Fruit fly (Drosophila melanogaster): ENCODE data around the gene TM9SF2.

TM9SF2 gene

DNA sequence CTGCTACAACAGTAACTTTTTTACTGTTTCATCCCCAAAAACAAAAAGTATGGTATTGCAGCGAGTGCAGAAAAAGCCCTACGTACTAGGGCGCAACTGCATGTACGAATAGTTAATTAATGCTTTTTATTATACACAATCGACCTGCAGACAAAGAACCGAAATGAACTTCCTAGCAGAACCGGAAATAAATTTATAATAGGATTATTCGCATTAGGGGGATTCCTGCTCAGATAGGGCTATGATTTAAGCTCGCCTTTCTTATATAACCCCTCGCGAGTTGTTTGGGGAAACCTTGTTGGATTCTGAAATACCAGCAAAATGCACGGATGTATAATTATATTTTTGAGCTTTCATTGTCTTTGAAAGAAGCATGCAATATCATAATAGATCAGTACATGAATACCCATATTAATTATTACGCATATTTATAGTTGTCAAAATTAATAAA is 52.4 kb downstream of the TM9SF2 start, which contains the start of gene Cen:
TSS of gene Cen (minus strand) at position 199 of the 451 bp plus-strand sequence.
- TF ChIP-seq CG4360 (GFP tag; IDR thresholded peaks at IDR 0.05), result no peak
- no peak for TF ChIP-seq HLHmδ (GFP tag; optimal IDR thresholded peaks at IDR 0.05)
- TF ChIP-seq hkb (optimal IDR thresholded peaks at IDR 0.05), result no peak
- TF ChIP-seq hkb (GFP tag; IDR thresholded peaks at IDR 0.05), result no peak
- peak; percentile 49 for TF ChIP-seq NfI (GFP tag; optimal IDR thresholded peaks at IDR 0.05)
- peak; percentile 25 for TF ChIP-seq Oli (tag; optimal IDR thresholded peaks at IDR 0.05)
- no peak for TF ChIP-seq Elba2 (GFP tag; optimal IDR thresholded peaks at IDR 0.05)
- TF ChIP-seq Stat92E (GFP tag; optimal IDR thresholded peaks at IDR 0.05), result no peak
- TF ChIP-seq CG10147 (GFP tag; optimal IDR thresholded peaks at IDR 0.05), result no peak
- TF ChIP-seq otp (GFP tag; IDR thresholded peaks at IDR 0.05), result no peak
- TF ChIP-seq lilli (GFP tag; optimal IDR thresholded peaks at IDR 0.05), result peak; percentile 63
- TF ChIP-seq lmd (GFP tag; IDR thresholded peaks at IDR 0.05), result peak; percentile 54; the same call in 1 of the 2 replicates
- no peak for TF ChIP-seq CG6654 (GFP tag; optimal IDR thresholded peaks at IDR 0.05)
- TF ChIP-seq CG15696 (tag; optimal IDR thresholded peaks at IDR 0.05), result no peak
- no peak for TF ChIP-seq unpg (GFP tag; optimal IDR thresholded peaks at IDR 0.05)
- TF ChIP-seq CG4854 (GFP tag; optimal IDR thresholded peaks at IDR 0.05), result no peak
- peak; percentile 26 for TF ChIP-seq CG18476 (GFP tag; optimal IDR thresholded peaks at IDR 0.05)
- peak; percentile 41 for TF ChIP-seq zfh2 (GFP tag; optimal IDR thresholded peaks at IDR 0.05)
- TF ChIP-seq cato (GFP tag; optimal IDR thresholded peaks at IDR 0.05; ENCODE audit: borderline replicate concordance), result peak; percentile 13
- no peak for TF ChIP-seq gsb-n (tag; optimal IDR thresholded peaks at IDR 0.05)
- no peak for TF ChIP-seq CG4730 (GFP tag; IDR thresholded peaks at IDR 0.05)
- TF ChIP-seq Jarid2 (GFP tag; optimal IDR thresholded peaks at IDR 0.05), result no peak
- TF ChIP-seq zf30C (GFP tag; optimal IDR thresholded peaks at IDR 0.05), result no peak
- TF ChIP-seq slou (GFP tag; optimal IDR thresholded peaks at IDR 0.05), result peak; percentile 9
- peak; percentile 28 for TF ChIP-seq CG10267 (tag; optimal IDR thresholded peaks at IDR 0.05)
- TF ChIP-seq CG8359 (GFP tag; optimal IDR thresholded peaks at IDR 0.05; ENCODE audit: borderline replicate concordance), result no peak
- peak; percentile 9 for TF ChIP-seq CG2116 (GFP tag; optimal IDR thresholded peaks at IDR 0.05)
- TF ChIP-seq Fer2 (tag; optimal IDR thresholded peaks at IDR 0.05), result no peak
- peak; percentile 47 for TF ChIP-seq CG12659 (GFP tag; optimal IDR thresholded peaks at IDR 0.05)
- peak; percentile 39 for TF ChIP-seq bcd (GFP tag; optimal IDR thresholded peaks at IDR 0.05)
- TF ChIP-seq shn (GFP tag; optimal IDR thresholded peaks at IDR 0.05), result peak; percentile 27
- peak; percentile 20 for TF ChIP-seq phol (tag; optimal IDR thresholded peaks at IDR 0.05)
- peak; percentile 53; the same call in 1 of the 2 replicates for TF ChIP-seq Ada2b (GFP tag; IDR thresholded peaks at IDR 0.05)
- no peak for TF ChIP-seq Six4 (GFP tag; optimal IDR thresholded peaks at IDR 0.05)
- no peak for TF ChIP-seq stwl (tag; optimal IDR thresholded peaks at IDR 0.05)
- no peak for TF ChIP-seq ewg (GFP tag; optimal IDR thresholded peaks at IDR 0.05)
- peak; percentile 40; the same call in 1 of the 2 replicates for TF ChIP-seq MBD-R2 (GFP tag; IDR thresholded peaks at IDR 0.05)
- no peak for TF ChIP-seq CG6854 (GFP tag; optimal IDR thresholded peaks at IDR 0.05)
- peak; percentile 10 for TF ChIP-seq Sry-δ (GFP tag; optimal IDR thresholded peaks at IDR 0.05)
- TF ChIP-seq CG8290 (GFP tag; optimal IDR thresholded peaks at IDR 0.05), result no peak
- no peak for TF ChIP-seq CG8290 (tag; optimal IDR thresholded peaks at IDR 0.05)
- peak; percentile 66 for TF ChIP-seq CG17328 (GFP tag; IDR thresholded peaks at IDR 0.05)
- TF ChIP-seq Gug (GFP tag; IDR thresholded peaks at IDR 0.05), result no peak
- no peak for TF ChIP-seq CG10654 (GFP tag; optimal IDR thresholded peaks at IDR 0.05)
- TF ChIP-seq Myb (GFP tag; optimal IDR thresholded peaks at IDR 0.05), result peak; percentile 16
- TF ChIP-seq Nf-YC (tag; optimal IDR thresholded peaks at IDR 0.05), result no peak
- TF ChIP-seq CG9876 (GFP tag; optimal IDR thresholded peaks at IDR 0.05), result no peak
- no peak for TF ChIP-seq CG10979 (tag; optimal IDR thresholded peaks at IDR 0.05)
- peak; percentile 42 to 95 for TF ChIP-seq Pdp1 (GFP tag; optimal IDR thresholded peaks at IDR 0.05)
- no peak for TF ChIP-seq zen2 (GFP tag; IDR thresholded peaks at IDR 0.05; ENCODE audit: partially characterized antibody)
- TF ChIP-seq jing (GFP tag; optimal IDR thresholded peaks at IDR 0.05), result no peak
